Worm (Caenorhabditis elegans): ENCODE results near the gene clec-210.

- TF ChIP-seq lsy-2 (tag; optimal IDR thresholded peaks at IDR 0.05) (no peak), sem-2 (GFP tag; optimal IDR thresholded peaks at IDR 0.05) (no peak), ceh-83 (GFP tag; optimal IDR thresholded peaks at IDR 0.05) (no peak), ztf-11 (tag; optimal IDR thresholded peaks at IDR 0.05) (no peak), unc-62 (GFP tag; optimal IDR thresholded peaks at IDR 0.05) (no peak)
Observed at ce11 chrV:3121743-3122142, 3.6 kb downstream of the clec-210 start, which contains the start of gene srt-56.

All from whole organism, mixed stage, embryonic.